Fruit fly (Drosophila melanogaster) whole organism, prepupa: ENCODE results near the gene TrpRS.
A peak's percentile ranks its signal among the peaks of the same experiment; 100 is the strongest.

Experiments
- Blimp-1 ChIP-seq: fragments of 200-800 bp; sonication (Bioruptor generic); optimal IDR thresholded peaks from 3 replicates; lab custom pipeline; 2017; ENCODE audit warnings: missing biosample characterization, missing genetic modification characterization, mild to moderate bottlenecking, moderate library complexity, missing genetic modification reagents
- CG10631 ChIP-seq: fragments of 200-800 bp; sonication (Bioruptor generic); optimal IDR thresholded peaks from 2 replicates; lab custom pipeline; 2016; ENCODE audit warnings: missing biosample characterization, missing genetic modification characterization
- CG11294 ChIP-seq: fragments of 200-800 bp; sonication (Bioruptor generic); IDR thresholded peaks from 2 replicates; pipeline ENCODE4 v1.3.6; 2022; ENCODE audit warnings: missing biosample characterization, missing genetic modification characterization
- CG11762 ChIP-seq: fragments of 200-800 bp; sonication (Bioruptor generic); optimal IDR thresholded peaks from 3 replicates; lab custom pipeline; 2016; ENCODE audit warnings: missing biosample characterization, missing genetic modification characterization; ENCODE audit not compliant: insufficient read depth
- CG11902 ChIP-seq: fragments of 200-800 bp; sonication (Bioruptor generic); optimal IDR thresholded peaks from 3 replicates; lab custom pipeline; 2016; ENCODE audit warnings: missing biosample characterization, missing genetic modification characterization
- CG15336 ChIP-seq: fragments of 200-800 bp; sonication (Bioruptor generic); IDR thresholded peaks from 2 replicates; pipeline ENCODE4 v1.3.6; 2022; ENCODE audit warnings: missing biosample characterization, missing genetic modification characterization
- CG1621 ChIP-seq: fragments of 200-800 bp; sonication (Bioruptor generic); optimal IDR thresholded peaks from 3 replicates; lab custom pipeline; 2018; ENCODE audit warnings: missing biosample characterization, mild to moderate bottlenecking, missing genetic modification characterization
- CG16779 ChIP-seq: fragments of 200-800 bp; sonication (Bioruptor generic); optimal IDR thresholded peaks from 3 replicates; lab custom pipeline; 2017; ENCODE audit warnings: missing biosample characterization, mild to moderate bottlenecking, missing genetic modification characterization
- CG3032 ChIP-seq: fragments of 200-800 bp; optimal IDR thresholded peaks from 2 replicates; lab custom pipeline; 2019; ENCODE audit warnings: missing biosample characterization, mild to moderate bottlenecking, missing genetic modification characterization, moderate library complexity
- CG31627 ChIP-seq: fragments of 200-800 bp; sonication (Bioruptor generic); optimal IDR thresholded peaks from 3 replicates; lab custom pipeline; 2016; ENCODE audit warnings: missing biosample characterization, missing genetic modification characterization
- CG32006 ChIP-seq: fragments of 200-800 bp; sonication (Bioruptor generic); optimal IDR thresholded peaks from 3 replicates; lab custom pipeline; 2017; ENCODE audit warnings: missing biosample characterization, mild to moderate bottlenecking, missing genetic modification characterization
- CG34406 ChIP-seq: fragments of 200-800 bp; sonication (Bioruptor generic); optimal IDR thresholded peaks from 3 replicates; lab custom pipeline; 2016; ENCODE audit warnings: missing biosample characterization, missing genetic modification characterization
- CG3919 ChIP-seq: fragments of 200-800 bp; sonication (Bioruptor generic); optimal IDR thresholded peaks from 3 replicates; lab custom pipeline; 2016; ENCODE audit warnings: missing biosample characterization, missing genetic modification characterization
- CG4318 ChIP-seq: fragments of 200-800 bp; sonication (Bioruptor generic); optimal IDR thresholded peaks from 3 replicates; lab custom pipeline; 2017; ENCODE audit warnings: missing biosample characterization, mild to moderate bottlenecking, missing genetic modification characterization
- CG6163 ChIP-seq: fragments of 200-800 bp; sonication (Bioruptor generic); IDR thresholded peaks from 3 replicates; pipeline ENCODE4 v1.3.6; 2022; ENCODE audit warnings: missing biosample characterization, missing genetic modification characterization
- CG6276 ChIP-seq: fragments of 200-800 bp; sonication (Bioruptor generic); optimal IDR thresholded peaks from 2 replicates; lab custom pipeline; 2017; ENCODE audit warnings: missing biosample characterization, mild to moderate bottlenecking, missing genetic modification characterization
- CG6854 ChIP-seq: fragments of 200-800 bp; sonication (Bioruptor generic); optimal IDR thresholded peaks from 2 replicates; lab custom pipeline; 2017; ENCODE audit warnings: missing biosample characterization, mild to moderate bottlenecking, missing genetic modification characterization
- CG8119 ChIP-seq: fragments of 200-800 bp; sonication (Bioruptor generic); IDR thresholded peaks from 3 replicates; pipeline ENCODE4 v1.3.6; 2022; ENCODE audit warnings: missing biosample characterization, missing genetic modification characterization
- CG8319 ChIP-seq: fragments of 200-800 bp; sonication (Bioruptor generic); optimal IDR thresholded peaks from 3 replicates; lab custom pipeline; 2016; ENCODE audit warnings: missing biosample characterization, missing genetic modification characterization
- CG9139 ChIP-seq: fragments of 200-800 bp; sonication (Bioruptor generic); optimal IDR thresholded peaks from 3 replicates; lab custom pipeline; 2017; ENCODE audit warnings: missing biosample characterization, mild to moderate bottlenecking, missing genetic modification characterization
- Eip78C ChIP-seq: fragments of 200-800 bp; sonication (Bioruptor generic); peaks from one replicate; lab custom pipeline; 2016; ENCODE audit warnings: missing biosample characterization, missing genetic modification characterization
- Ets96B ChIP-seq: fragments of 200-800 bp; optimal IDR thresholded peaks from 2 replicates; lab custom pipeline; 2019; ENCODE audit warnings: missing biosample characterization, mild to moderate bottlenecking, missing genetic modification characterization, moderate library complexity
- Gug ChIP-seq: fragments of 200-800 bp; sonication (Bioruptor generic); IDR thresholded peaks from 2 replicates; pipeline ENCODE4 v1.3.6; 2022; ENCODE audit warnings: missing biosample characterization, missing genetic modification characterization
- Hr38 ChIP-seq: sonication (Bioruptor generic); optimal IDR thresholded peaks from 2 replicates; lab custom pipeline; 2016; ENCODE audit warnings: missing biosample characterization, missing genetic modification characterization
- Hr39 ChIP-seq: fragments of 200-800 bp; sonication (Bioruptor generic); optimal IDR thresholded peaks from 2 replicates; lab custom pipeline; 2016; ENCODE audit warnings: missing biosample characterization, missing genetic modification characterization
- Hr4 ChIP-seq: fragments of 200-800 bp; sonication (Bioruptor generic); optimal IDR thresholded peaks from 3 replicates; lab custom pipeline; 2016; ENCODE audit warnings: missing biosample characterization, missing genetic modification characterization
- Lpt ChIP-seq: fragments of 200-800 bp; sonication (Bioruptor generic); optimal IDR thresholded peaks from 3 replicates; lab custom pipeline; 2016; ENCODE audit warnings: missing biosample characterization, missing genetic modification characterization
- Smox ChIP-seq: fragments of 200-800 bp; sonication (Bioruptor generic); optimal IDR thresholded peaks from 3 replicates; lab custom pipeline; 2016; ENCODE audit warnings: missing biosample characterization, missing genetic modification characterization
- Sox102F ChIP-seq: fragments of 200-800 bp; sonication (Bioruptor generic); optimal IDR thresholded peaks from 2 replicates; lab custom pipeline; 2016; ENCODE audit warnings: missing biosample characterization, mild to moderate bottlenecking, missing genetic modification characterization
- Sox14 ChIP-seq: fragments of 200-800 bp; sonication (Bioruptor generic); optimal IDR thresholded peaks from 3 replicates; lab custom pipeline; 2016; ENCODE audit warnings: missing biosample characterization, missing genetic modification characterization
- Sox15 ChIP-seq: fragments of 200-800 bp; sonication (Bioruptor generic); optimal IDR thresholded peaks from 3 replicates; lab custom pipeline; 2016; ENCODE audit warnings: missing biosample characterization, missing genetic modification characterization
- acj6 ChIP-seq: fragments of 200-800 bp; sonication (Bioruptor generic); optimal IDR thresholded peaks from 3 replicates; lab custom pipeline; 2016; ENCODE audit warnings: missing biosample characterization, missing genetic modification characterization
- cyc ChIP-seq: fragments of 200-800 bp; sonication (Bioruptor generic); optimal IDR thresholded peaks from 3 replicates; lab custom pipeline; 2016; ENCODE audit warnings: missing biosample characterization, missing genetic modification characterization
- dac ChIP-seq: fragments of 200-800 bp; sonication (Bioruptor generic); optimal IDR thresholded peaks from 2 replicates; lab custom pipeline; 2017; ENCODE audit warnings: missing biosample characterization, mild to moderate bottlenecking, missing genetic modification characterization
- dsx ChIP-seq: fragments of 200-800 bp; optimal IDR thresholded peaks from 3 replicates; lab custom pipeline; 2019; ENCODE audit warnings: missing biosample characterization, mild to moderate bottlenecking, missing genetic modification characterization, moderate library complexity; ENCODE audit not compliant: poor library complexity, severe bottlenecking
- esn ChIP-seq: fragments of 200-800 bp; sonication (Bioruptor generic); optimal IDR thresholded peaks from 2 replicates; lab custom pipeline; 2016; ENCODE audit warnings: missing biosample characterization, mild to moderate bottlenecking, missing genetic modification characterization, moderate library complexity
- fd59A ChIP-seq: fragments of 200-800 bp; sonication (Bioruptor generic); optimal IDR thresholded peaks from 2 replicates; lab custom pipeline; 2017; ENCODE audit warnings: missing biosample characterization, mild to moderate bottlenecking, missing genetic modification characterization, missing genetic modification reagents
- fkh ChIP-seq: fragments of 200-800 bp; sonication (Bioruptor generic); optimal IDR thresholded peaks from 3 replicates; lab custom pipeline; 2017; ENCODE audit warnings: missing biosample characterization, mild to moderate bottlenecking, missing genetic modification characterization, moderate library complexity
- lz ChIP-seq: fragments of 200-800 bp; sonication (Bioruptor generic); optimal IDR thresholded peaks from 3 replicates; lab custom pipeline; 2016; ENCODE audit warnings: missing biosample characterization, missing genetic modification characterization
- salr ChIP-seq, 2 experiments: fragments of 200-800 bp; sonication (Bioruptor generic); optimal IDR thresholded peaks; 3 replicates each; lab custom pipeline; 2016 to 2018; ENCODE audit warnings: missing biosample characterization in 2 of 2, missing genetic modification characterization in 2 of 2, mild to moderate bottlenecking in 1 of 2
- spab ChIP-seq: fragments of 200-800 bp; sonication (Bioruptor generic); optimal IDR thresholded peaks from 2 replicates; lab custom pipeline; 2017; ENCODE audit warnings: missing biosample characterization, mild to moderate bottlenecking, missing genetic modification characterization, missing genetic modification reagents
- ss ChIP-seq, 2 experiments: fragments of 200-800 bp; sonication (Bioruptor generic); optimal IDR thresholded peaks; 2 replicates in 1 of 2; 3 replicates in 1 of 2; lab custom pipeline; 2017 to 2018; ENCODE audit warnings: mild to moderate bottlenecking in 2 of 2, missing biosample characterization in 2 of 2, missing genetic modification characterization in 2 of 2, moderate library complexity in 1 of 2
- svp ChIP-seq: fragments of 200-800 bp; sonication (Bioruptor generic); peaks from one replicate; lab custom pipeline; 2016; ENCODE audit warnings: missing biosample characterization, missing genetic modification characterization
- vri ChIP-seq: fragments of 200-800 bp; sonication (Bioruptor generic); optimal IDR thresholded peaks from 3 replicates; lab custom pipeline; 2016; ENCODE audit warnings: missing biosample characterization, mild to moderate bottlenecking, missing genetic modification characterization

TrpRS gene

dm6 chr3R:9236883-9237267 is 29.8 kb downstream of the TrpRS start (continued):
- peak; percentile 53 for TF ChIP-seq esn
- peak; percentile 34 for TF ChIP-seq Lpt (GFP tag; lab: Kevin White, UChicago)
- peak; percentile 81 for TF ChIP-seq CG6163 (GFP tag; lab: Robert Waterston, UW)
- no peak for TF ChIP-seq CG31627 (GFP tag; lab: Kevin White, UChicago)
- no peak for TF ChIP-seq Hr4
- no peak for TF ChIP-seq CG11294 (GFP tag; lab: Robert Waterston, UW)
- no peak for TF ChIP-seq CG4318 (GFP tag; lab: Kevin White, UChicago)
- no peak for TF ChIP-seq CG3032 (tag; lab: Kevin White, UChicago)
- no peak for TF ChIP-seq dac (GFP tag; lab: Kevin White, UChicago)
- no peak for TF ChIP-seq Hr39 (GFP tag; lab: Kevin White, UChicago)
- no peak for TF ChIP-seq fd59A
- peak; percentile 31 for TF ChIP-seq Eip78C (GFP tag; lab: Kevin White, UChicago)
- no peak for TF ChIP-seq CG11902 (GFP tag; lab: Kevin White, UChicago)
- no peak for TF ChIP-seq CG10631 (GFP tag; lab: Kevin White, UChicago)
- no peak for TF ChIP-seq CG32006
- peak; percentile 53 for TF ChIP-seq Sox14 (GFP tag; lab: Kevin White, UChicago)
- TF ChIP-seq vri (GFP tag; lab: Kevin White, UChicago): peak; percentile 46
- TF ChIP-seq lz (GFP tag; lab: Kevin White, UChicago): peak; percentile 35
- no peak for TF ChIP-seq CG6276 (GFP tag; lab: Kevin White, UChicago)
- TF ChIP-seq CG11762 (GFP tag; lab: Kevin White, UChicago): no peak
- no peak for TF ChIP-seq CG8319
- TF ChIP-seq CG34406: peak; percentile 43
- TF ChIP-seq spab: no peak
- TF ChIP-seq Hr38 (GFP tag; lab: Kevin White, UChicago): no peak
- TF ChIP-seq CG16779 (tag; lab: Kevin White, UChicago): no peak
- TF ChIP-seq dsx (GFP tag; lab: Kevin White, UChicago): peak; percentile 37
- no peak for TF ChIP-seq acj6 (GFP tag; lab: Kevin White, UChicago)

- peak; percentile 4 for TF ChIP-seq CG3919 (GFP tag; lab: Kevin White, UChicago)
- TF ChIP-seq CG3032 (tag; lab: Kevin White, UChicago): peak; percentile 0
- peak; percentile 53 for TF ChIP-seq svp (GFP tag; lab: Kevin White, UChicago)
- TF ChIP-seq Lpt (GFP tag; lab: Kevin White, UChicago): no peak
- TF ChIP-seq ss (GFP tag; optimal IDR thresholded peaks at IDR 0.05; lab: Kevin White, UChicago): peak; percentile 23 to 29
- TF ChIP-seq Eip78C (GFP tag; lab: Kevin White, UChicago): peak; percentile 29
- TF ChIP-seq Ets96B (tag; lab: Kevin White, UChicago): no peak
- TF ChIP-seq CG15336: 0 out of 2 replicates have a peak, but pooled peaks have one; percentile 17
- TF ChIP-seq CG6163 (GFP tag; lab: Robert Waterston, UW): peak; percentile 81
- TF ChIP-seq CG9139 (GFP tag; lab: Kevin White, UChicago): peak; percentile 11
- no peak for TF ChIP-seq cyc
- TF ChIP-seq CG6854 (GFP tag; lab: Kevin White, UChicago): no peak
Measured at dm6 chr3R:9236070-9236492, 30.6 kb downstream of the TrpRS start.

DNA sequence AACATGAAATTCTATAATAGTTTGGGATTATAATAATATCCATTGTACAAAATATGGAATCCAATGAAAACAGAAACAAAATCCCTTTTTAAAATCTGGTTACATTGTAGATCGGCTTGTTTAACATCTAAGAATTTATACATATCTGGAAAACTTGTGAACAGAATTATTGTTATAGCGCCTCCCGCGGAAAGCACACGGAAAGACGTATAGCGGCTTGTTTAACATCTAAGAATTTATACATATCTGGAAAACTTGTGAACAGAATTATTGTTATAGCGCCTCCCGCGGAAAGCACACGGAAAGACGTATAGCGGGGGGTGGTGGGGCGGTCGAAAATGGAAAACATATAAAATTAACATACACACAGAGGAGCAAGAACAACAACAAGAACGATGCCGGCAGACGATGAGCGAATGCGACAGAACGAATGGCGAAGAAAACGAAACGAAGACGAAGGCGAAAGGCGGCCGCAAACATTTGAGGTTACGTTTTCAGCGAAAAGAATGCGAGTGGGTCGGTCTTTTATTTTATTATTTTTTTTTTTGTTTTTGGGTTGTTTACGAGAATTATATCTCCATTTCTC is 31.2 kb downstream of the TrpRS start:
- TF ChIP-seq Eip78C (GFP tag; lab: Kevin White, UChicago): peak; percentile 34
- TF ChIP-seq CG6163 (GFP tag; lab: Robert Waterston, UW): peak; percentile 28; the same call in 1 of the 3 replicates
- TF ChIP-seq svp (GFP tag; lab: Kevin White, UChicago): peak; percentile 70

DNA sequence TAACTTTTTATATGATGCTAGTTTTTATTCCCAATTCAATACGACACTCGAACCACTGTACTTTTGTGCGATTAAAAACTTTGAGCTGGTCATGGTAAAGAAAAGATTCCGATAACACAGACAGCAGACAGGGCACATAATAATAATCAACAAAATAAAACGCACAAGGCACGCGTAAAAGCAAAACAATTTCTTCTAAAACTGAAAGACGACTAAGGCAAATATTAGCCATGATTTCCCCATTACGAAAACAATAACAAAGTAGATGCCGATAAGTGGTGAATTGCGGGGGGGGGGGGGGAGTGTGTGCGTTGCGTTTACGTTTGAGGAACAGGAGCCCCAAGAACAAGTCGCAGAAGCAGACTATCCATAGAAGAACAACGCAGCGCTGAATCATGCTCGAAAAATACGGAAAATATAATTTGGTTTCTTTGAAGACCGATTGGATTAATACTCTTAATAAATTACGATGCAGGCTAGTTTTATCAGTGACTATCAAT is 31.9 kb downstream of the TrpRS start:
- TF ChIP-seq CG11294 (GFP tag; lab: Robert Waterston, UW): no peak
- TF ChIP-seq svp (GFP tag; lab: Kevin White, UChicago): peak; percentile 57
- peak; percentile 22 for TF ChIP-seq dsx (GFP tag; lab: Kevin White, UChicago)
- TF ChIP-seq CG8119: 0 out of 3 replicates have a peak, but pooled peaks have one; percentile 22
- TF ChIP-seq Eip78C (GFP tag; lab: Kevin White, UChicago): peak; percentile 5
- no peak for TF ChIP-seq CG4318 (GFP tag; lab: Kevin White, UChicago)
- TF ChIP-seq fkh: peak; percentile 60
- TF ChIP-seq Sox15 (GFP tag; lab: Kevin White, UChicago): no peak
- TF ChIP-seq Gug (GFP tag; lab: Robert Waterston, UW): no peak
- TF ChIP-seq CG6163 (GFP tag; lab: Robert Waterston, UW): peak; percentile 38; the same call in 1 of the 3 replicates
- TF ChIP-seq salr (GFP tag; optimal IDR thresholded peaks at IDR 0.05; lab: Kevin White, UChicago): no peak
- TF ChIP-seq acj6 (GFP tag; lab: Kevin White, UChicago): no peak
- no peak for TF ChIP-seq Blimp-1 (GFP tag; lab: Kevin White, UChicago)
- no peak for TF ChIP-seq CG1621 (tag; lab: Kevin White, UChicago)
- TF ChIP-seq CG31627 (GFP tag; lab: Kevin White, UChicago): no peak
- no peak for TF ChIP-seq Smox (GFP tag; lab: Kevin White, UChicago)
- TF ChIP-seq Sox102F (GFP tag; lab: Kevin White, UChicago): no peak
- TF ChIP-seq, all 60 proteins: peak for 6
